Fruit fly (Drosophila melanogaster) whole organism, embryonic: ENCODE results near the gene P58IPK.

Experiments
- BtbVII ChIP-seq: fragments of 200-800 bp; sonication (Bioruptor generic); optimal IDR thresholded peaks from 3 replicates; lab custom pipeline; 2017; ENCODE audit warnings: missing biosample characterization, mild to moderate bottlenecking, missing genetic modification characterization
- C15 ChIP-seq: fragments of 200-800 bp; sonication (Bioruptor generic); IDR thresholded peaks from 3 replicates; pipeline ENCODE4 v1.3.6; 2022; ENCODE audit warnings: missing biosample characterization, missing genetic modification characterization
- CG10267 ChIP-seq: fragments of 200-800 bp; sonication (Bioruptor generic); optimal IDR thresholded peaks from 2 replicates; lab custom pipeline; 2018; ENCODE audit warnings: missing biosample characterization, mild to moderate bottlenecking, missing genetic modification characterization, moderate library complexity
- CG10543 ChIP-seq: fragments of 200-800 bp; sonication (Bioruptor generic); optimal IDR thresholded peaks from 3 replicates; lab custom pipeline; 2017; ENCODE audit warnings: missing biosample characterization, mild to moderate bottlenecking, missing genetic modification characterization, moderate library complexity
- CG10654 ChIP-seq: fragments of 200-800 bp; sonication (Bioruptor generic); optimal IDR thresholded peaks from 2 replicates; lab custom pipeline; 2016; ENCODE audit warnings: missing biosample characterization, missing genetic modification characterization
- CG10979 ChIP-seq: fragments of 200-800 bp; sonication (Bioruptor generic); optimal IDR thresholded peaks from 2 replicates; lab custom pipeline; 2018; ENCODE audit warnings: missing biosample characterization, mild to moderate bottlenecking, missing genetic modification characterization, moderate library complexity
- CG11696 ChIP-seq: fragments of 200-800 bp; sonication (Bioruptor generic); IDR thresholded peaks from 2 replicates; pipeline ENCODE4 v1.3.6; 2022; ENCODE audit warnings: missing biosample characterization, missing genetic modification characterization
- CG12104 ChIP-seq: fragments of 200-800 bp; sonication (Bioruptor generic); optimal IDR thresholded peaks from 3 replicates; lab custom pipeline; 2016; ENCODE audit warnings: missing biosample characterization, missing genetic modification characterization
- CG14710 ChIP-seq: fragments of 200-800 bp; sonication (Bioruptor generic); optimal IDR thresholded peaks from 3 replicates; lab custom pipeline; 2019; ENCODE audit warnings: missing biosample characterization, mild to moderate bottlenecking, missing genetic modification characterization, moderate library complexity
- CG15601 ChIP-seq: fragments of 200-800 bp; sonication (Bioruptor generic); optimal IDR thresholded peaks from 3 replicates; lab custom pipeline; 2019; ENCODE audit warnings: missing biosample characterization, mild to moderate bottlenecking, missing genetic modification characterization, moderate library complexity
- CG18619 ChIP-seq: fragments of 200-800 bp; sonication (Bioruptor generic); optimal IDR thresholded peaks from 3 replicates; lab custom pipeline; 2017; ENCODE audit warnings: missing biosample characterization, mild to moderate bottlenecking, missing genetic modification characterization
- CG2120 ChIP-seq: fragments of 200-800 bp; sonication (Bioruptor generic); optimal IDR thresholded peaks from 3 replicates; lab custom pipeline; 2016; ENCODE audit warnings: missing biosample characterization, missing genetic modification characterization
- CG31365 ChIP-seq: fragments of 200-800 bp; sonication (Bioruptor generic); optimal IDR thresholded peaks from 2 replicates; lab custom pipeline; 2018; ENCODE audit warnings: missing biosample characterization, mild to moderate bottlenecking, missing genetic modification characterization
- CG31388 ChIP-seq: fragments of 200-800 bp; sonication (Bioruptor generic); optimal IDR thresholded peaks from 2 replicates; lab custom pipeline; 2016; ENCODE audit warnings: missing biosample characterization, missing genetic modification characterization
- CG3163 ChIP-seq: fragments of 200-800 bp; sonication (Bioruptor generic); optimal IDR thresholded peaks from 3 replicates; lab custom pipeline; 2016; ENCODE audit warnings: missing biosample characterization, missing genetic modification characterization
- CG4424 ChIP-seq: fragments of 200-800 bp; sonication (Bioruptor generic); optimal IDR thresholded peaks from 3 replicates; lab custom pipeline; 2016; ENCODE audit warnings: missing biosample characterization, missing genetic modification characterization
- CG4854 ChIP-seq: fragments of 200-800 bp; sonication (Bioruptor generic); optimal IDR thresholded peaks from 2 replicates; lab custom pipeline; 2016; ENCODE audit warnings: missing biosample characterization, missing genetic modification characterization, inconsistent platforms
- CG9609 ChIP-seq: fragments of 200-800 bp; sonication (Bioruptor generic); optimal IDR thresholded peaks from 3 replicates; lab custom pipeline; 2016; ENCODE audit warnings: missing biosample characterization, missing genetic modification characterization
- Camta ChIP-seq: fragments of 200-800 bp; sonication (Bioruptor generic); optimal IDR thresholded peaks from 2 replicates; lab custom pipeline; 2016; ENCODE audit warnings: missing biosample characterization, missing genetic modification characterization
- H2.0 ChIP-seq: fragments of 200-800 bp; sonication (Bioruptor generic); IDR thresholded peaks from 2 replicates; pipeline ENCODE4 v1.3.6; 2022; ENCODE audit warnings: missing biosample characterization, missing genetic modification characterization
- HHEX ChIP-seq: fragments of 200-800 bp; sonication (Bioruptor generic); optimal IDR thresholded peaks from 3 replicates; lab custom pipeline; 2017; ENCODE audit warnings: missing biosample characterization, mild to moderate bottlenecking, missing genetic modification characterization, missing genetic modification reagents
- HLH3B ChIP-seq: fragments of 200-800 bp; sonication (Bioruptor generic); IDR thresholded peaks from 2 replicates; pipeline ENCODE4 v1.3.6; 2022; ENCODE audit warnings: missing biosample characterization, missing genetic modification characterization
- Hr51 ChIP-seq, 2 experiments: fragments of 200-800 bp; sonication (Bioruptor generic); optimal IDR thresholded peaks; 2 replicates in 1 of 2; 3 replicates in 1 of 2; lab custom pipeline; 2016 to 2018; ENCODE audit warnings: missing biosample characterization in 2 of 2, missing genetic modification characterization in 2 of 2, mild to moderate bottlenecking in 1 of 2, moderate library complexity in 1 of 2
- Max ChIP-seq: fragments of 200-800 bp; sonication (Bioruptor generic); optimal IDR thresholded peaks from 2 replicates; lab custom pipeline; 2016; ENCODE audit warnings: missing biosample characterization, mild to moderate bottlenecking, missing genetic modification characterization
- Meics ChIP-seq: fragments of 200-800 bp; sonication (Bioruptor generic); optimal IDR thresholded peaks from 2 replicates; lab custom pipeline; 2017; ENCODE audit warnings: missing biosample characterization, mild to moderate bottlenecking, missing genetic modification characterization
- Mes4 ChIP-seq: fragments of 200-800 bp; sonication (Bioruptor generic); optimal IDR thresholded peaks from 2 replicates; lab custom pipeline; 2016; ENCODE audit warnings: missing biosample characterization, missing genetic modification characterization
- Myb ChIP-seq: fragments of 200-800 bp; sonication (Bioruptor generic); optimal IDR thresholded peaks from 2 replicates; lab custom pipeline; 2016; ENCODE audit warnings: missing biosample characterization, missing genetic modification characterization
- NC2β ChIP-seq: fragments of 200-800 bp; sonication (Bioruptor generic); optimal IDR thresholded peaks from 2 replicates; lab custom pipeline; 2016; ENCODE audit warnings: missing biosample characterization, missing genetic modification characterization
- Oaz ChIP-seq: fragments of 200-800 bp; sonication (Bioruptor generic); IDR thresholded peaks from 2 replicates; pipeline ENCODE4 v1.3.6; 2022; ENCODE audit warnings: missing biosample characterization, missing genetic modification characterization
- Ravus ChIP-seq: fragments of 200-800 bp; sonication (Bioruptor generic); IDR thresholded peaks from 2 replicates; pipeline ENCODE4 v1.3.6; 2022; ENCODE audit warnings: missing biosample characterization, missing genetic modification characterization
- Sin3A ChIP-seq: fragments of >200 bp; optimal IDR thresholded peaks from 2 replicates; lab custom pipeline; 2018
- Stat92E ChIP-seq, 3 experiments: fragments of >200 bp in 2 of 3; fragments of 200-800 bp in 1 of 3; sonication (Bioruptor generic) in 1 of 3; optimal IDR thresholded peaks; 2 replicates each; lab custom pipeline; 2017 to 2019; ENCODE audit warnings: missing biosample characterization in 3 of 3, missing genetic modification characterization in 3 of 3, mild to moderate bottlenecking in 1 of 3, moderate library complexity in 1 of 3
- amos ChIP-seq: fragments of 200-800 bp; sonication (Bioruptor generic); IDR thresholded peaks from 2 replicates; pipeline ENCODE4 v1.3.6; 2022; ENCODE audit warnings: missing biosample characterization, missing genetic modification characterization; ENCODE audit not compliant: partially characterized antibody
- chif ChIP-seq, 2 experiments: fragments of 200-800 bp; sonication (Bioruptor generic); optimal IDR thresholded peaks; 3 replicates each; lab custom pipeline; 2016; ENCODE audit warnings: missing biosample characterization in 2 of 2, missing genetic modification characterization in 2 of 2
- dpn ChIP-seq, 2 experiments: fragments of 200-800 bp; sonication (Bioruptor generic); optimal IDR thresholded peaks; 3 replicates each; lab custom pipeline; 2016; ENCODE audit warnings: missing biosample characterization in 2 of 2, missing genetic modification characterization in 2 of 2
- ems ChIP-seq: fragments of 200-800 bp; sonication (Bioruptor generic); optimal IDR thresholded peaks from 3 replicates; lab custom pipeline; 2016; ENCODE audit warnings: missing biosample characterization, missing genetic modification characterization
- grau ChIP-seq: fragments of 200-800 bp; optimal IDR thresholded peaks from 3 replicates; lab custom pipeline; 2019; ENCODE audit warnings: missing biosample characterization, mild to moderate bottlenecking, missing genetic modification characterization, moderate library complexity
- jing ChIP-seq: fragments of 200-800 bp; sonication (Bioruptor generic); optimal IDR thresholded peaks from 2 replicates; lab custom pipeline; 2018; ENCODE audit warnings: missing biosample characterization, mild to moderate bottlenecking, missing genetic modification characterization
- nmo ChIP-seq: fragments of 200-800 bp; sonication (Bioruptor generic); optimal IDR thresholded peaks from 2 replicates; lab custom pipeline; 2018; ENCODE audit warnings: missing biosample characterization, mild to moderate bottlenecking, missing genetic modification characterization, moderate library complexity
- nom ChIP-seq: fragments of 200-800 bp; sonication (Bioruptor generic); optimal IDR thresholded peaks from 2 replicates; lab custom pipeline; 2017; ENCODE audit warnings: missing biosample characterization, missing genetic modification characterization, mild to moderate bottlenecking, moderate library complexity, missing genetic modification reagents
- pfk ChIP-seq: fragments of 200-800 bp; sonication (Bioruptor generic); optimal IDR thresholded peaks from 2 replicates; lab custom pipeline; 2018; ENCODE audit warnings: missing biosample characterization, mild to moderate bottlenecking, missing genetic modification characterization, moderate library complexity
- repo ChIP-seq: fragments of 200-800 bp; sonication (Bioruptor generic); optimal IDR thresholded peaks from 2 replicates; lab custom pipeline; 2016; ENCODE audit warnings: missing biosample characterization, missing genetic modification characterization
- run ChIP-seq: fragments of 200-800 bp; sonication (Bioruptor generic); optimal IDR thresholded peaks from 3 replicates; lab custom pipeline; 2018; ENCODE audit warnings: missing biosample characterization, mild to moderate bottlenecking, missing genetic modification characterization
- sd ChIP-seq: fragments of 200-800 bp; sonication (Bioruptor generic); optimal IDR thresholded peaks from 3 replicates; lab custom pipeline; 2018; ENCODE audit warnings: missing biosample characterization, mild to moderate bottlenecking, missing genetic modification characterization, moderate library complexity
- sima ChIP-seq: fragments of 200-800 bp; sonication (Bioruptor generic); optimal IDR thresholded peaks from 2 replicates; lab custom pipeline; 2016; ENCODE audit warnings: missing biosample characterization, missing genetic modification characterization
- sisA ChIP-seq: fragments of 200-800 bp; sonication (Bioruptor generic); IDR thresholded peaks from 2 replicates; pipeline ENCODE4 v1.3.6; 2022; ENCODE audit warnings: missing biosample characterization, missing genetic modification characterization
- sqz ChIP-seq: fragments of 200-800 bp; sonication (Bioruptor generic); optimal IDR thresholded peaks from 3 replicates; lab custom pipeline; 2018; ENCODE audit warnings: missing biosample characterization, mild to moderate bottlenecking, missing genetic modification characterization
- sug ChIP-seq: fragments of 200-800 bp; optimal IDR thresholded peaks from 2 replicates; lab custom pipeline; 2019; ENCODE audit warnings: missing biosample characterization, mild to moderate bottlenecking, missing genetic modification characterization, moderate library complexity
- trem ChIP-seq: fragments of 200-800 bp; optimal IDR thresholded peaks from 3 replicates; lab custom pipeline; 2019; ENCODE audit warnings: missing biosample characterization, mild to moderate bottlenecking, missing genetic modification characterization, moderate library complexity
- zen2 ChIP-seq: fragments of 200-800 bp; sonication (Bioruptor generic); IDR thresholded peaks from 3 replicates; pipeline ENCODE4 v1.3.6; 2022; ENCODE audit warnings: missing biosample characterization, missing genetic modification characterization; ENCODE audit not compliant: partially characterized antibody
- zf30C ChIP-seq: fragments of 200-800 bp; sonication (Bioruptor generic); optimal IDR thresholded peaks from 3 replicates; lab custom pipeline; 2018; ENCODE audit warnings: missing biosample characterization, mild to moderate bottlenecking, missing genetic modification characterization

Gene P58IPK

dm6 chr3R:9630633-9631095, 43.9 kb downstream of the P58IPK start, which contains the start of gene Calr (continued):
- peak; percentile 27 for TF ChIP-seq CG3163 (GFP tag; lab: Kevin White, UChicago)
- peak; percentile 0 for TF ChIP-seq ems
- TF ChIP-seq Meics, result peak; percentile 31
- TF ChIP-seq CG14710 (tag; lab: Kevin White, UChicago), result peak; percentile 72
- TF ChIP-seq Sin3A (lab: Kevin White, UChicago), result peak; percentile 11
- no peak for TF ChIP-seq C15 (GFP tag; lab: Robert Waterston, UW)
- no peak for TF ChIP-seq Hr51 (GFP tag; optimal IDR thresholded peaks at IDR 0.05; lab: Kevin White, UChicago)
- peak; percentile 82 for TF ChIP-seq Myb (GFP tag; lab: Kevin White, UChicago)
- TF ChIP-seq dpn (GFP tag; optimal IDR thresholded peaks at IDR 0.05; lab: Kevin White, UChicago), result peak; percentile 23 to 25
- TF ChIP-seq CG10267 (tag; lab: Kevin White, UChicago), result peak; percentile 91
- peak; percentile 34 for TF ChIP-seq Max
- peak; percentile 15 for TF ChIP-seq sima (GFP tag; lab: Kevin White, UChicago)
- TF ChIP-seq BtbVII, result peak; percentile 71
- no peak for TF ChIP-seq H2.0 (GFP tag; lab: Robert Waterston, UW)
- peak; percentile 36 for TF ChIP-seq run (tag; lab: Kevin White, UChicago)
- peak; percentile 27 for TF ChIP-seq HHEX (GFP tag; lab: Kevin White, UChicago)
- TF ChIP-seq CG9609 (GFP tag; lab: Kevin White, UChicago), result peak; percentile 18
- peak; percentile 64 for TF ChIP-seq pfk (GFP tag; lab: Kevin White, UChicago)
- TF ChIP-seq CG10543, result peak; percentile 34
- no peak for TF ChIP-seq CG12104
- peak; percentile 1 for TF ChIP-seq zf30C
- no peak for TF ChIP-seq CG11696 (GFP tag; lab: Robert Waterston, UW)
- TF ChIP-seq repo (GFP tag; lab: Kevin White, UChicago), result peak; percentile 25
- no peak for TF ChIP-seq amos (GFP tag; lab: Robert Waterston, UW)
- peak; percentile 46 for TF ChIP-seq grau (tag; lab: Kevin White, UChicago)
- no peak for TF ChIP-seq HLH3B (GFP tag; lab: Robert Waterston, UW)
- TF ChIP-seq zen2 (GFP tag; lab: Robert Waterston, UW), result no peak
- TF ChIP-seq Oaz (GFP tag; lab: Robert Waterston, UW), result no peak
- TF ChIP-seq CG4854, result no peak
- TF ChIP-seq NC2β (GFP tag; lab: Kevin White, UChicago), result peak; percentile 52
- TF ChIP-seq sqz (GFP tag; lab: Kevin White, UChicago), result peak; percentile 54
- TF ChIP-seq CG10979 (tag; lab: Kevin White, UChicago), result peak; percentile 5
- peak; percentile 43 for TF ChIP-seq CG31365
- TF ChIP-seq CG31388, result no peak
- peak; percentile 4 for TF ChIP-seq CG4424 (GFP tag; lab: Kevin White, UChicago)
- TF ChIP-seq Camta (GFP tag; lab: Kevin White, UChicago), result no peak
- peak; percentile 1 for TF ChIP-seq CG2120 (GFP tag; lab: Kevin White, UChicago)
- TF ChIP-seq CG18619 (GFP tag; lab: Kevin White, UChicago), result peak; percentile 32
- TF ChIP-seq trem (tag; lab: Kevin White, UChicago), result peak; percentile 79
- peak; percentile 72 for TF ChIP-seq nom (GFP tag; lab: Kevin White, UChicago)
- TF ChIP-seq sisA (GFP tag; lab: Robert Waterston, UW), result no peak
- no peak for TF ChIP-seq CG10654 (GFP tag; lab: Kevin White, UChicago)
- TF ChIP-seq CG15601 (tag; lab: Kevin White, UChicago), result peak; percentile 56
- TF ChIP-seq chif (GFP tag; optimal IDR thresholded peaks at IDR 0.05; lab: Kevin White, UChicago), result peak in 1 of 2 experiments; percentile 3
- peak; percentile 12 for TF ChIP-seq jing (GFP tag; lab: Kevin White, UChicago)
- peak; percentile 47 for TF ChIP-seq nmo (GFP tag; lab: Kevin White, UChicago)
- TF ChIP-seq sd (tag; lab: Kevin White, UChicago), result peak; percentile 64
- TF ChIP-seq Stat92E (GFP tag; optimal IDR thresholded peaks at IDR 0.05; lab: Kevin White, UChicago), result peak in 1 of 3 experiments; percentile 61
- TF ChIP-seq Ravus (GFP tag; lab: Robert Waterston, UW), result no peak
- peak; percentile 1 for TF ChIP-seq Mes4 (GFP tag; lab: Kevin White, UChicago)
- peak; percentile 35 for TF ChIP-seq sug (tag; lab: Kevin White, UChicago)
